Worm (Caenorhabditis elegans) whole organism, L1 larva: ENCODE measurements around the gene T13A10.64.

Experiments used
- C04F5.9 ChIP-seq: sonication (generic microtip); optimal IDR thresholded peaks from 2 replicates; lab custom pipeline; 2016; ENCODE audit warnings: missing genetic modification characterization, missing compliant biosample characterization
- C16A3.4 ChIP-seq: fragments of 150-350 bp; optimal IDR thresholded peaks from 2 replicates; lab custom pipeline; 2014; ENCODE audit warnings: missing biosample characterization, missing genetic modification characterization
- aha-1 ChIP-seq: fragments of 150-350 bp; optimal IDR thresholded peaks from 2 replicates; lab custom pipeline; 2014; ENCODE audit warnings: missing biosample characterization, missing genetic modification characterization
- alr-1 ChIP-seq: fragments of 200-800 bp; sonication (Bioruptor generic); optimal IDR thresholded peaks from 2 replicates; lab custom pipeline; 2018; ENCODE audit warnings: borderline replicate concordance, mild to moderate bottlenecking, missing genetic modification characterization, missing compliant biosample characterization
- blmp-1 ChIP-seq: fragments of 150-350 bp; optimal IDR thresholded peaks from 2 replicates; lab custom pipeline; 2014; ENCODE audit warnings: missing biosample characterization, missing genetic modification characterization
- ceh-63 ChIP-seq: fragments of 200-800 bp; sonication (Bioruptor generic); optimal IDR thresholded peaks from 2 replicates; lab custom pipeline; 2018; ENCODE audit warnings: mild to moderate bottlenecking, missing genetic modification characterization, missing compliant biosample characterization
- ceh-88 ChIP-seq: fragments of 200-800 bp; sonication (Bioruptor generic); IDR thresholded peaks from 2 replicates; pipeline ENCODE4 v1.3.6; 2022; ENCODE audit warnings: missing genetic modification characterization, missing compliant biosample characterization
- dsc-1 ChIP-seq: sonication (generic microtip); optimal IDR thresholded peaks from 2 replicates; lab custom pipeline; 2016; ENCODE audit warnings: mild to moderate bottlenecking, missing genetic modification characterization, missing compliant biosample characterization
- efl-1 ChIP-seq, 4 experiments: fragments of 150-350 bp; optimal IDR thresholded peaks in 3 of 4; peaks in 1 of 4; 1 replicate in 1 of 4; 2 replicates in 3 of 4; lab custom pipeline; 2014; ENCODE audit warnings: missing biosample characterization in 2 of 4, missing genetic modification characterization in 2 of 4, missing genetic modification reagents in 2 of 4
- elt-2 ChIP-seq: sonication (generic microtip); optimal IDR thresholded peaks from 2 replicates; lab custom pipeline; 2016; ENCODE audit warnings: missing genetic modification characterization, mild to moderate bottlenecking, inconsistent platforms, missing compliant biosample characterization, missing genetic modification reagents
- elt-3 ChIP-seq, 6 experiments: fragments of 150-350 bp in 1 of 6; sonication (generic microtip); optimal IDR thresholded peaks; 2 replicates each; lab custom pipeline; 2017 to 2018; ENCODE audit warnings: missing biosample characterization in 6 of 6, missing genetic modification characterization in 6 of 6, inconsistent platforms in 1 of 6
- ets-5 ChIP-seq: fragments of 200-800 bp; sonication (Bioruptor generic); IDR thresholded peaks from 2 replicates; pipeline ENCODE4 v1.3.6; 2022; ENCODE audit warnings: missing genetic modification characterization, missing compliant biosample characterization
- fos-1 ChIP-seq: fragments of 150-350 bp; optimal IDR thresholded peaks from 2 replicates; lab custom pipeline; 2014; ENCODE audit warnings: missing biosample characterization, missing genetic modification characterization
- grh-1 ChIP-seq: fragments of 200-800 bp; sonication (Bioruptor generic); IDR thresholded peaks from 2 replicates; pipeline ENCODE4 v1.3.6; 2022; ENCODE audit warnings: missing genetic modification reagents, missing genetic modification characterization, missing compliant biosample characterization
- hpl-2 ChIP-seq: fragments of 150-350 bp; optimal IDR thresholded peaks from 2 replicates; lab custom pipeline; 2014; ENCODE audit warnings: missing biosample characterization, missing genetic modification reagents, missing genetic modification characterization
- lin-13 ChIP-seq: fragments of 150-350 bp; optimal IDR thresholded peaks from 2 replicates; lab custom pipeline; 2014; ENCODE audit warnings: missing biosample characterization, missing genetic modification reagents, missing genetic modification characterization
- lin-15B ChIP-seq: fragments of 150-350 bp; sonication (generic microtip); optimal IDR thresholded peaks from 3 replicates; lab custom pipeline; 2014; ENCODE audit warnings: missing biosample characterization, missing genetic modification characterization
- lsy-2 ChIP-seq, 2 experiments: fragments of 150-350 bp; optimal IDR thresholded peaks; 2 replicates each; lab custom pipeline; 2014; ENCODE audit warnings: missing biosample characterization in 2 of 2, missing genetic modification characterization in 2 of 2
- mab-9 ChIP-seq: fragments of 200-800 bp; sonication (Bioruptor generic); IDR thresholded peaks from 2 replicates; pipeline ENCODE4 v1.3.6; 2022; ENCODE audit warnings: missing genetic modification reagents, missing genetic modification characterization, missing compliant biosample characterization
- mdl-1 ChIP-seq, 2 experiments: fragments of 150-350 bp; optimal IDR thresholded peaks; 2 replicates each; lab custom pipeline; 2014 to 2017; ENCODE audit warnings: missing biosample characterization in 2 of 2, missing genetic modification characterization in 2 of 2, inconsistent platforms in 1 of 2
- mep-1 ChIP-seq: fragments of 150-350 bp; optimal IDR thresholded peaks from 2 replicates; lab custom pipeline; 2014; ENCODE audit warnings: missing biosample characterization, missing genetic modification characterization
- nhr-12 ChIP-seq: sonication (generic microtip); optimal IDR thresholded peaks from 2 replicates; lab custom pipeline; 2017; ENCODE audit warnings: missing biosample characterization, missing genetic modification characterization
- nhr-19 ChIP-seq: fragments of 200-800 bp; sonication (Bioruptor generic); conservative IDR thresholded peaks from 2 replicates; pipeline ENCODE4 v1.3.6; 2022; ENCODE audit warnings: missing genetic modification characterization, missing compliant biosample characterization
- nhr-20 ChIP-seq: sonication (generic microtip); optimal IDR thresholded peaks from 2 replicates; lab custom pipeline; 2016; ENCODE audit warnings: mild to moderate bottlenecking, missing genetic modification characterization, missing compliant biosample characterization
- nhr-47 ChIP-seq: sonication (generic microtip); optimal IDR thresholded peaks from 2 replicates; lab custom pipeline; 2016; ENCODE audit warnings: mild to moderate bottlenecking, missing genetic modification characterization, moderate library complexity, missing compliant biosample characterization
- nhr-84 ChIP-seq: sonication (generic microtip); optimal IDR thresholded peaks from 2 replicates; lab custom pipeline; 2017; ENCODE audit warnings: missing biosample characterization, missing genetic modification characterization
- pqm-1 ChIP-seq: sonication (generic microtip); optimal IDR thresholded peaks from 3 replicates; lab custom pipeline; 2017; ENCODE audit warnings: missing biosample characterization, missing genetic modification characterization
- rnt-1 ChIP-seq: sonication (generic microtip); optimal IDR thresholded peaks from 2 replicates; lab custom pipeline; 2016; ENCODE audit warnings: mild to moderate bottlenecking, missing genetic modification characterization, moderate library complexity, missing compliant biosample characterization
- skn-1 ChIP-seq: fragments of 150-350 bp; optimal IDR thresholded peaks from 2 replicates; lab custom pipeline; 2014; ENCODE audit warnings: missing biosample characterization, missing genetic modification characterization
- snpc-4 ChIP-seq: fragments of 150-350 bp; optimal IDR thresholded peaks from 2 replicates; lab custom pipeline; 2014; ENCODE audit warnings: missing biosample characterization, missing genetic modification characterization
- sox-4 ChIP-seq: sonication (generic microtip); optimal IDR thresholded peaks from 2 replicates; lab custom pipeline; 2016; ENCODE audit warnings: missing genetic modification characterization, missing compliant biosample characterization
- sup-37 ChIP-seq: fragments of 200-800 bp; sonication (Bioruptor generic); optimal IDR thresholded peaks from 2 replicates; lab custom pipeline; 2018; ENCODE audit warnings: mild to moderate bottlenecking, missing genetic modification characterization, missing compliant biosample characterization
- swsn-7 ChIP-seq: sonication (generic microtip); optimal IDR thresholded peaks from 2 replicates; lab custom pipeline; 2016; ENCODE audit warnings: missing genetic modification characterization, missing compliant biosample characterization
- unc-130 ChIP-seq: fragments of 150-350 bp; optimal IDR thresholded peaks from 2 replicates; lab custom pipeline; 2017; ENCODE audit warnings: missing biosample characterization, missing genetic modification characterization, inconsistent platforms
- unc-62 ChIP-seq: fragments of 150-350 bp; optimal IDR thresholded peaks from 2 replicates; lab custom pipeline; 2014; ENCODE audit warnings: missing biosample characterization, missing genetic modification reagents, missing genetic modification characterization
- vab-15 ChIP-seq: sonication (generic microtip); optimal IDR thresholded peaks from 2 replicates; lab custom pipeline; 2017; ENCODE audit warnings: missing genotype, mild to moderate bottlenecking, missing genetic modification characterization, missing compliant biosample characterization

Gene T13A10.64

DNA sequence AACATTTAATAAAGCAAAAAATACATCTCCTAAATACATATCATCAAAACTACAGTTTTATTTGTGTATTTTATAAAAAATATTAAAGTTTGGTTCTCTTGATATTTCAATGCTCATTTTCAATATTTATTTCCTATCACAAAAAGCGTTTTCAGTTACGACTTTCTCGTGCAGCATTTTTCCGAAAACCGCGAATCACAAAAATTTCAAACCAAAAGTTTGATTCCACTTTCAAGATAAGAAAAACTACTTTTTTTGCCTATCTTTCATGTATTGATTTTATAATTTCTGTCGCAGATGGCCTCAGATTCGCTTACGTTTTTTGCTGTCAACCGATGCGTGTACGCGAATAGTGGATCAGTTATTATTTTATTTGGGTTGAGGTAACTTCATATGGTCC lies 35.3 kb upstream of the T13A10.64 start, which contains the start of gene C49A9.4:
TSS of gene C49A9.4 (plus strand) at position 265 of the 400 bp plus-strand sequence.
- no peak for TF ChIP-seq efl-1 (optimal IDR thresholded peaks at IDR 0.05; lab: Kevin White, UChicago)
- TF ChIP-seq efl-1 (GFP tag; optimal IDR thresholded peaks at IDR 0.05 in 1 of 2; lab: Kevin White, UChicago): peak in 1 of 2 experiments; percentile 42
- TF ChIP-seq rnt-1: no peak
- TF ChIP-seq hpl-2 (GFP tag; lab: Kevin White, UChicago): peak; percentile 35
- no peak for TF ChIP-seq swsn-7 (tag; lab: Kevin White, UChicago)
- no peak for TF ChIP-seq ets-5 (GFP tag; lab: Robert Waterston, UW)
- TF ChIP-seq elt-2 (tag; lab: Kevin White, UChicago): peak; percentile 27

DNA sequence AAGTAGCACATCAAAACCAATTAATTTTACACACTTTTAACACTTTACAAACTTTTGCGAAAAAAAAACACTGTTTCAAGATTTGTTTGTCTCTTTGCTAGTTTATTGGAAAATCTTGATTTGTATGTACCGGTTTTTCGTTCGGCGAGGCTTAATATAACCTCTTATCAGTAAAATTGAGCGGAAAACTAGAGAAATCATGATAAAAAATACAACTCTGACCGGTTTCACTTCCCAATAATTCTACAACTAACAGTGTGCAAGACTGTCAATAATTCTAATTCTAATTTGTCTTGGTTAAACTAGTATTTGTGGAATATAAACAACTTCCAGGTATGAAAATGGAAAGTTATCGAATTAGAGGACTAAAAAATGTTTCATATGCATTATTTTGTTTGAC lies 32.9 kb upstream of the T13A10.64 start, which contains the start of gene C49A9.3:
TSS of gene C49A9.3 (plus strand) at position 212 of the 400 bp plus-strand sequence.
- no peak for TF ChIP-seq lsy-2 (tag; optimal IDR thresholded peaks at IDR 0.05; lab: Kevin White, UChicago)
- TF ChIP-seq ceh-63 (GFP tag; lab: Kevin White, UChicago): no peak
- peak; percentile 51 for TF ChIP-seq elt-2 (tag; lab: Kevin White, UChicago)
- TF ChIP-seq efl-1 (optimal IDR thresholded peaks at IDR 0.05; lab: Kevin White, UChicago): no peak
- TF ChIP-seq efl-1 (GFP tag; optimal IDR thresholded peaks at IDR 0.05 in 1 of 2; lab: Kevin White, UChicago): peak in 1 of 2 experiments; percentile 2

DNA sequence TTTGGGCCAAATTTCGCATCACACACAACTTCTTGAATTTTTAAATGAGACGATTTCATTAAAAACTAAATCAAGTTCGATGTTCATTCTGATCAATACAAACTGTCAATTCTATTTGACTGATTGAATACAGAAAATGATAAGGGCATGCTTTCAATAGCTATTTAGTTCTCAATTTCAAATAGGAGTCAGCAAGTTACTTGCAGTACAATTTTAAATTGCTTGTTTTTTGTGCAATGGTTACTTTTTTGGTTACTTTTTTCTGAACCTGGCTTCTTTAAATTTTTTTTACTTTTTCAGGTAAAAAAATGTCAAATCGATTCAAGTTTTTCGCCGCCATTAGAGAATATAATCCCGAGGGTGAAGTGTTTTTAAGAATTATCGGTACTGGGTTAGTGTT lies 29.6 kb upstream of the T13A10.64 start, which contains the start of gene C49A9.2:
TSS of gene C49A9.2 (plus strand) at position 301 of the 400 bp plus-strand sequence.
- TF ChIP-seq nhr-84 (no peak), lin-15B (tag; lab: Kevin White, UChicago) (no peak), blmp-1 (tag; lab: Kevin White, UChicago) (no peak), pqm-1 (no peak), dsc-1 (no peak)
- TF ChIP-seq, all 84 proteins: peak for 0

DNA sequence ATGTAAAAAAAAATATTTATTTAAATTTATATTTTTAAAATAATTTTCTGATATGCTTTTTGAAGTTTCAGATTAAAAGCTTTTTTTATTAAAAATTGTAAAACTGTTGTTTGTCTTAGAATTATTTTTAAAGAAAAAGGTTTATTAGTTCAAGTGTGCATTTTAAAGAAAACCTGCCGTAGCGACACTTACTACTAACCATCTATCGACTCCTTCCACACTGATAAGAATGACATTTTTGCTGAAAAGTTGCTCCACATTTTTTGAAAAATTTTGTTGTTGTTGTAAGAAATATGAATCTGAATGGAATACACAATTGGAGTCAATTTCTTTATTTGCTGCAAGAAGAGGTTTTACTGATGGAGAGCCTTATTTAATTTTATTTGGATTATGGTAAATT lies 26.8 kb upstream of the T13A10.64 start, which contains the start of gene C49A9.1:
TSS of gene C49A9.1 (plus strand) at position 217 of the 400 bp plus-strand sequence.
- no peak for TF ChIP-seq mdl-1 (tag; optimal IDR thresholded peaks at IDR 0.05; lab: Kevin White, UChicago)
- TF ChIP-seq aha-1 (tag; lab: Kevin White, UChicago): no peak
- no peak for TF ChIP-seq ets-5 (GFP tag; lab: Robert Waterston, UW)
- no peak for TF ChIP-seq sup-37 (GFP tag; lab: Kevin White, UChicago)
- TF ChIP-seq ceh-63 (GFP tag; lab: Kevin White, UChicago): no peak
- no peak for TF ChIP-seq unc-130 (tag; lab: Kevin White, UChicago)
- TF ChIP-seq dsc-1: no peak
- TF ChIP-seq grh-1 (GFP tag; lab: Robert Waterston, UW): no peak
- TF ChIP-seq pqm-1: no peak
- TF ChIP-seq snpc-4 (tag; lab: Kevin White, UChicago): no peak
- TF ChIP-seq nhr-20 (tag; lab: Kevin White, UChicago): no peak
- TF ChIP-seq alr-1 (tag; lab: Kevin White, UChicago): no peak
- TF ChIP-seq nhr-19 (GFP tag; lab: Robert Waterston, UW): no peak
- no peak for TF ChIP-seq elt-3 (tag; optimal IDR thresholded peaks at IDR 0.05; lab: Kevin White, UChicago)
- no peak for TF ChIP-seq lin-13 (GFP tag; lab: Kevin White, UChicago)
- TF ChIP-seq mab-9: no peak
- no peak for TF ChIP-seq skn-1 (tag; lab: Kevin White, UChicago)
- no peak for TF ChIP-seq mep-1

DNA sequence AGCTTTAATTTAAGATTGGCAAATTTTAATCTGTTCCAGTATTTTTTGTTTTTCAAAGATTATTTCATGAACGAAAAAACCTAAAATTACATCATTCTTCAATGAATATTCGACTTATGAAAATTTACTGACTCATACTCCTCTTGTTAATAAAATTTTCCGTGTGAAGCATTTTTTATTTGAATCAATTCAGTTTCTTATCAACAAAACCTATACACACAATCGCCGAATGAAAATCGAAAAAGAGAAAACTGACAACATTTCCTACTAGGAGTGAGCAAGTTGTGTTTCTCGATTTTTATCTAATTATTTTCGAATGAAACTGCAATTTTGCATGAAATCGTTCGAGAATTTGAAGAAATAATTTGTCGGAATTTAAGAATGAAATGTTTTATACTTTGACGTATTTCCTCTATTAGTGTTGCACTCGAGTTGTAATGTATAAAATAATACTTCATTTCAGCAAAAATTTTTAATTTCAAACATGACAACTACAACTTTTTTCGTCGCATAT lies 24.1 kb upstream of the T13A10.64 start, which contains the start of gene F58F9.4:
TSS of gene F58F9.4 (plus strand) at position 464 of the 514 bp plus-strand sequence.
- no peak for TF ChIP-seq ceh-63 (GFP tag; lab: Kevin White, UChicago)
- TF ChIP-seq grh-1 (GFP tag; lab: Robert Waterston, UW): no peak
- TF ChIP-seq fos-1 (tag; lab: Kevin White, UChicago): no peak
- TF ChIP-seq unc-62 (GFP tag; lab: Kevin White, UChicago): no peak
- TF ChIP-seq sox-4: no peak
- TF ChIP-seq C16A3.4 (tag; lab: Kevin White, UChicago): no peak
- no peak for TF ChIP-seq C04F5.9
- no peak for TF ChIP-seq nhr-12
- TF ChIP-seq lin-15B (tag; lab: Kevin White, UChicago): no peak
- TF ChIP-seq skn-1 (tag; lab: Kevin White, UChicago): no peak
- TF ChIP-seq ets-5 (GFP tag; lab: Robert Waterston, UW): no peak
- no peak for TF ChIP-seq dsc-1
- TF ChIP-seq vab-15 (tag; lab: Kevin White, UChicago): no peak
- TF ChIP-seq nhr-47 (tag; lab: Kevin White, UChicago): no peak
- no peak for TF ChIP-seq ceh-88
